Fruit fly (Drosophila melanogaster): ENCODE results near the gene CG14770.

DNA sequence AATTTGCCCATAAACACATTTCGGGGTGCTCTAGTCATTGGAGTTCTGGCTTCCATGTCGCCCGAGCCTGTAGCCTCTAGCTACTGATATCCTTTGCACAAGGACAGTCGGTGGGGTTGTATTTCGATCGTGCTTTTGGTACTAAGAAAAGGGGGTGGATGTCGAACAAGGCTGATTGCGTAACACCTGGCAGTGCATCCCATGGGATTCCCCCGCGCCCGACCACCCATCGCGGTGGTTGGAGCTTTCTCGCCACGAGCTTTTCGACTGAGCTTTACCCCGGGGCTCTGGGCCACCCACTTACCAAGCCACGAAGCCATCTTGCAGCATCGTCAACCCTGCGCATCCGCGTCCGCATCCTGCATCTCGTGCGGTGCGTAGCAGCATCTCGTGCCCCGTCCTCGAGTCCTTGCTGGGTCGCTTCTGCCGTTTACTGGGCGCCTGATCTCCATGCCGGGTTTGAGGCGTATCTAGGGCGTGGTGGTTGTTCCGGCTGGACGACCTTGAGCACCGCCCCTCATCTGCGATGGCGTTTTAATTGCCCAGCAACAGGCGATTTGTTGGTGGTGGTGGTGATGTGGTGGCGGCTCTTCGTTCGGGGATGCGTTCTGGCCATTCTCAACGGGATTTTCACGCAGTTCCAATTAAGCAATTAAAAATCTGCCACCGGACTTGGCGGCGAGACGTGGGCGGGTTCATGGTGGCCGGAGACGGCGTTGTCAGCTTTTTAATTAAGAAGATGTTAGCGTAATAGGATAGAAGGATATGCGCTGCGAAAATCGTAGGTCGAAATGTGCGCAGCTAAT is 28.8 kb downstream of the CG14770 start:
- no peak for TF ChIP-seq Antp (GFP tag; optimal IDR thresholded peaks at IDR 0.05)
- TF ChIP-seq psq (GFP tag; optimal IDR thresholded peaks at IDR 0.05): no peak
- TF ChIP-seq Hmr (GFP tag; optimal IDR thresholded peaks at IDR 0.05): no peak
- no peak for TF ChIP-seq h (optimal IDR thresholded peaks at IDR 0.05)
- TF ChIP-seq CG6654 (GFP tag; optimal IDR thresholded peaks at IDR 0.05): no peak
- TF ChIP-seq row (GFP tag; IDR thresholded peaks at IDR 0.05): no peak
- TF ChIP-seq Blimp-1 (GFP tag; optimal IDR thresholded peaks at IDR 0.05): no peak
- no peak for TF ChIP-seq HHEX (GFP tag; optimal IDR thresholded peaks at IDR 0.05)
- no peak for TF ChIP-seq zen (tag; optimal IDR thresholded peaks at IDR 0.05)
- no peak for TF ChIP-seq CG6854 (GFP tag; optimal IDR thresholded peaks at IDR 0.05)
- no peak for TF ChIP-seq CG6175 (GFP tag; IDR thresholded peaks at IDR 0.05)
